Worm (Caenorhabditis elegans) whole organism, midembryonic: ENCODE measurements around the gene T25B9.1.

Source experiments
- T22C8.4 ChIP-seq: fragments of 200-800 bp; sonication (Bioruptor generic); IDR thresholded peaks from 2 replicates; pipeline ENCODE4 v1.3.6; 2022; ENCODE audit warnings: missing genetic modification characterization, missing compliant biosample characterization
- flt-1 ChIP-seq: fragments of 200-800 bp; sonication (Bioruptor generic); IDR thresholded peaks from 2 replicates; pipeline ENCODE4 v1.3.6; 2022; ENCODE audit warnings: missing genetic modification characterization, missing compliant biosample characterization
- med-1 ChIP-seq: sonication (generic microtip); optimal IDR thresholded peaks from 2 replicates; lab custom pipeline; 2017; ENCODE audit warnings: missing genetic modification characterization, mild to moderate bottlenecking, missing compliant biosample characterization, antibody characterized with exemption, missing genetic modification reagents; ENCODE audit not compliant: insufficient read depth
- ref-1 ChIP-seq: fragments of 200-800 bp; sonication (Bioruptor generic); conservative IDR thresholded peaks from 2 replicates; pipeline ENCODE4 v1.3.6; 2022; ENCODE audit warnings: missing genetic modification reagents, missing genetic modification characterization, missing compliant biosample characterization
- tab-1 ChIP-seq: fragments of 200-800 bp; sonication (Bioruptor generic); IDR thresholded peaks from 2 replicates; pipeline ENCODE4 v1.3.6; 2022; ENCODE audit warnings: missing genetic modification characterization, missing compliant biosample characterization
- ztf-23 ChIP-seq: fragments of 200-800 bp; sonication (Bioruptor generic); IDR thresholded peaks from 2 replicates; pipeline ENCODE4 v1.3.6; 2022; ENCODE audit warnings: missing genetic modification reagents, missing genetic modification characterization, missing compliant biosample characterization

ce11 chrIV:10778582-10778981 lies 28.6 kb upstream of the T25B9.1 start:
- no peak for TF ChIP-seq flt-1 (GFP tag; lab: Robert Waterston, UW)
- no peak for TF ChIP-seq med-1 (GFP tag; lab: Kevin White, UChicago)
- no peak for TF ChIP-seq ztf-23 (GFP tag; lab: Robert Waterston, UW)
- TF ChIP-seq T22C8.4 (GFP tag; lab: Robert Waterston, UW): no peak
- no peak for TF ChIP-seq ref-1 (GFP tag; lab: Robert Waterston, UW)
- TF ChIP-seq tab-1: no peak
